Worm (Caenorhabditis elegans) whole organism, L3 larva: Measurements from ENCODE around the gene cest-8.

Experiments
- R02D3.7 ChIP-seq: fragments of 150-350 bp; optimal IDR thresholded peaks from 2 replicates; lab custom pipeline; 2014; ENCODE audit warnings: missing biosample characterization, missing genetic modification characterization
- ZK546.5 ChIP-seq: sonication (generic microtip); optimal IDR thresholded peaks from 2 replicates; lab custom pipeline; 2017; ENCODE audit warnings: missing biosample characterization, missing genetic modification characterization
- ceh-16 ChIP-seq: sonication (generic microtip); optimal IDR thresholded peaks from 2 replicates; lab custom pipeline; 2017; ENCODE audit warnings: missing biosample characterization, missing genetic modification characterization
- ceh-28 ChIP-seq: fragments of 150-350 bp; optimal IDR thresholded peaks from 2 replicates; lab custom pipeline; 2014; ENCODE audit warnings: missing biosample characterization, missing genetic modification reagents, missing genetic modification characterization
- ceh-82 ChIP-seq: fragments of 150-350 bp; optimal IDR thresholded peaks from 2 replicates; lab custom pipeline; 2014; ENCODE audit warnings: missing biosample characterization, missing genetic modification characterization
- ceh-9 ChIP-seq: sonication (generic microtip); optimal IDR thresholded peaks from 2 replicates; lab custom pipeline; 2018; ENCODE audit warnings: missing biosample characterization, missing genetic modification characterization
- daf-12 ChIP-seq: fragments of 150-350 bp; optimal IDR thresholded peaks from 2 replicates; lab custom pipeline; 2014; ENCODE audit warnings: missing biosample characterization, missing genetic modification reagents, missing genetic modification characterization
- egl-27 ChIP-seq: sonication (generic microtip); optimal IDR thresholded peaks from 4 replicates; lab custom pipeline; 2017; ENCODE audit warnings: missing biosample characterization, missing genetic modification reagents, missing genetic modification characterization
- egl-5 ChIP-seq: fragments of 150-350 bp; optimal IDR thresholded peaks from 2 replicates; lab custom pipeline; 2017; ENCODE audit warnings: missing biosample characterization, missing genetic modification reagents, missing genetic modification characterization, inconsistent platforms
- elt-1 ChIP-seq: fragments of 150-350 bp; optimal IDR thresholded peaks from 2 replicates; lab custom pipeline; 2014; ENCODE audit warnings: missing biosample characterization, missing genetic modification characterization
- elt-2 ChIP-seq: sonication (generic microtip); optimal IDR thresholded peaks from 2 replicates; lab custom pipeline; 2016; ENCODE audit warnings: missing genetic modification reagents, mild to moderate bottlenecking, missing genetic modification characterization, missing compliant biosample characterization
- eor-1 ChIP-seq, 2 experiments: fragments of 150-350 bp; optimal IDR thresholded peaks; 2 replicates each; lab custom pipeline; 2014 to 2018; ENCODE audit warnings: missing biosample characterization in 2 of 2, missing genetic modification characterization in 2 of 2
- fkh-10 ChIP-seq: sonication (generic microtip); optimal IDR thresholded peaks from 2 replicates; lab custom pipeline; 2017; ENCODE audit warnings: missing biosample characterization, missing genetic modification reagents, missing genetic modification characterization
- fkh-2 ChIP-seq: fragments of 150-350 bp; optimal IDR thresholded peaks from 2 replicates; lab custom pipeline; 2014; ENCODE audit warnings: missing biosample characterization, missing genetic modification reagents, missing genetic modification characterization
- hmg-11 ChIP-seq: sonication (generic microtip); optimal IDR thresholded peaks from 2 replicates; lab custom pipeline; 2016; ENCODE audit warnings: missing genetic modification characterization, missing compliant biosample characterization
- jun-1 ChIP-seq: fragments of 150-350 bp; optimal IDR thresholded peaks from 2 replicates; lab custom pipeline; 2014; ENCODE audit warnings: missing biosample characterization, missing genetic modification reagents, missing genetic modification characterization
- lin-39 ChIP-seq: fragments of 150-350 bp; optimal IDR thresholded peaks from 2 replicates; lab custom pipeline; 2018; ENCODE audit warnings: missing biosample characterization, missing genetic modification reagents, missing genetic modification characterization
- lsy-12 ChIP-seq: sonication (generic microtip); optimal IDR thresholded peaks from 2 replicates; lab custom pipeline; 2016; ENCODE audit warnings: mild to moderate bottlenecking, missing genetic modification characterization, missing compliant biosample characterization
- mml-1 ChIP-seq: fragments of 150-350 bp; sonication (generic microtip); optimal IDR thresholded peaks from 3 replicates; lab custom pipeline; 2014; ENCODE audit warnings: missing biosample characterization, missing genetic modification characterization
- nfya-1 ChIP-seq: sonication (generic microtip); optimal IDR thresholded peaks from 2 replicates; lab custom pipeline; 2017; ENCODE audit warnings: missing genetic modification characterization, mild to moderate bottlenecking, missing compliant biosample characterization, antibody characterized with exemption, moderate library complexity; ENCODE audit not compliant: insufficient read depth
- nhr-12 ChIP-seq: fragments of 150-350 bp; optimal IDR thresholded peaks from 2 replicates; lab custom pipeline; 2014; ENCODE audit warnings: missing biosample characterization, missing genetic modification characterization
- nhr-23 ChIP-seq: fragments of 150-350 bp; optimal IDR thresholded peaks from 2 replicates; lab custom pipeline; 2014; ENCODE audit warnings: missing biosample characterization, missing genetic modification reagents, missing genetic modification characterization
- nhr-237 ChIP-seq: fragments of 150-350 bp; optimal IDR thresholded peaks from 2 replicates; lab custom pipeline; 2014; ENCODE audit warnings: missing biosample characterization, missing genetic modification characterization
- nhr-25 ChIP-seq: sonication (generic microtip); optimal IDR thresholded peaks from 2 replicates; lab custom pipeline; 2017; ENCODE audit warnings: missing biosample characterization, missing genetic modification characterization
- nhr-28 ChIP-seq: fragments of 150-350 bp; optimal IDR thresholded peaks from 2 replicates; lab custom pipeline; 2014; ENCODE audit warnings: missing biosample characterization, missing genetic modification characterization
- nhr-43 ChIP-seq: sonication (generic microtip); optimal IDR thresholded peaks from 2 replicates; lab custom pipeline; 2016; ENCODE audit warnings: mild to moderate bottlenecking, missing genetic modification characterization, missing compliant biosample characterization; ENCODE audit not compliant: poor library complexity, severe bottlenecking
- nhr-67 ChIP-seq: fragments of 150-350 bp; optimal IDR thresholded peaks from 2 replicates; lab custom pipeline; 2014; ENCODE audit warnings: missing biosample characterization, missing genetic modification characterization
- pha-4 ChIP-seq: fragments of 150-350 bp; optimal IDR thresholded peaks from 2 replicates; lab custom pipeline; 2014; ENCODE audit warnings: missing biosample characterization, missing genetic modification reagents, missing genetic modification characterization
- pqm-1 ChIP-seq: fragments of 150-350 bp; optimal IDR thresholded peaks from 2 replicates; lab custom pipeline; 2017; ENCODE audit warnings: missing biosample characterization, missing genetic modification characterization, inconsistent platforms
- skn-1 ChIP-seq: fragments of 150-350 bp; optimal IDR thresholded peaks from 2 replicates; lab custom pipeline; 2014; ENCODE audit warnings: missing biosample characterization, missing genetic modification characterization
- snpc-4 ChIP-seq: fragments of 150-350 bp; optimal IDR thresholded peaks from 2 replicates; lab custom pipeline; 2014; ENCODE audit warnings: missing biosample characterization, missing genetic modification characterization
- tbx-2 ChIP-seq: sonication (generic microtip); optimal IDR thresholded peaks from 2 replicates; lab custom pipeline; 2016; ENCODE audit warnings: mild to moderate bottlenecking, missing genetic modification characterization, missing compliant biosample characterization
- unc-62 ChIP-seq: fragments of 150-350 bp; sonication (generic microtip); optimal IDR thresholded peaks from 4 replicates; lab custom pipeline; 2014; ENCODE audit warnings: missing biosample characterization, missing genetic modification reagents, missing genetic modification characterization
- zag-1 ChIP-seq: fragments of 150-350 bp; optimal IDR thresholded peaks from 2 replicates; lab custom pipeline; 2014; ENCODE audit warnings: missing biosample characterization, missing genetic modification characterization
- ztf-4 ChIP-seq: fragments of 150-350 bp; optimal IDR thresholded peaks from 2 replicates; lab custom pipeline; 2014; ENCODE audit warnings: missing biosample characterization, missing genetic modification characterization

cest-8 gene

ce11 chrX:12175667-12176278, 43.7 kb upstream of the cest-8 start:
- peak; percentile 47 for TF ChIP-seq nhr-23
- no peak for TF ChIP-seq lsy-12 (tag; lab: Kevin White, UChicago)
- no peak for TF ChIP-seq elt-2 (tag; lab: Kevin White, UChicago)
- TF ChIP-seq lin-39 (tag; lab: Kevin White, UChicago), result no peak
- peak; percentile 56 for TF ChIP-seq nhr-43 (tag; lab: Kevin White, UChicago)
- no peak for TF ChIP-seq nhr-28 (tag; lab: Kevin White, UChicago)
- TF ChIP-seq nhr-67 (tag; lab: Kevin White, UChicago), result no peak
- no peak for TF ChIP-seq R02D3.7
- no peak for TF ChIP-seq jun-1 (tag; lab: Kevin White, UChicago)

ce11 chrX:12176394-12176793, 43.1 kb upstream of the cest-8 start:
- peak; percentile 0 for TF ChIP-seq egl-5
- TF ChIP-seq lin-39 (tag; lab: Kevin White, UChicago), result peak; percentile 3
- TF ChIP-seq nhr-43 (tag; lab: Kevin White, UChicago), result peak; percentile 73
- TF ChIP-seq unc-62 (GFP tag; lab: Kevin White, UChicago), result no peak
- peak; percentile 49 for TF ChIP-seq nhr-23
- no peak for TF ChIP-seq snpc-4 (tag; lab: Kevin White, UChicago)
- TF ChIP-seq jun-1 (tag; lab: Kevin White, UChicago), result no peak
- no peak for TF ChIP-seq lsy-12 (tag; lab: Kevin White, UChicago)

- TF ChIP-seq fkh-2 (tag; lab: Kevin White, UChicago) (no peak), nhr-23 (peak; percentile 53), nhr-25 (tag; lab: Kevin White, UChicago) (peak; percentile 74), elt-2 (tag; lab: Kevin White, UChicago) (peak; percentile 22), tbx-2 (no peak)
Observed at ce11 chrX:12176873-12177293, 42.6 kb upstream of the cest-8 start.

- TF ChIP-seq elt-1 (tag; lab: Kevin White, UChicago) (peak; percentile 67), skn-1 (tag; lab: Kevin White, UChicago) (no peak), nfya-1 (peak; percentile 49), nhr-23 (no peak), ZK546.5 (tag; lab: Kevin White, UChicago) (no peak), eor-1 (tag; optimal IDR thresholded peaks at IDR 0.05; lab: Kevin White, UChicago) (no peak), R02D3.7 (no peak), egl-27 (tag; lab: Kevin White, UChicago) (no peak), mml-1 (tag; lab: Kevin White, UChicago) (no peak), lin-39 (tag; lab: Kevin White, UChicago) (peak; percentile 15), nhr-67 (tag; lab: Kevin White, UChicago) (no peak), hmg-11 (tag; lab: Kevin White, UChicago) (peak; percentile 0)
Observed at ce11 chrX:12177521-12177920, 41.9 kb upstream of the cest-8 start.

- TF ChIP-seq lsy-12 (tag; lab: Kevin White, UChicago) (no peak), unc-62 (GFP tag; lab: Kevin White, UChicago) (peak; percentile 33), nhr-25 (tag; lab: Kevin White, UChicago) (peak; percentile 51), lin-39 (tag; lab: Kevin White, UChicago) (peak; percentile 47)
- TF ChIP-seq, all 47 proteins: peak for 3
Observed at ce11 chrX:12178351-12179089, 40.9 kb upstream of the cest-8 start.

ce11 chrX:12179090-12179488, 40.4 kb upstream of the cest-8 start:
- TF ChIP-seq pha-4 (tag; lab: Kevin White, UChicago) (peak; percentile 56), ceh-82 (tag; lab: Kevin White, UChicago) (no peak)

ce11 chrX:12179817-12180384, 39.6 kb upstream of the cest-8 start:
- TF ChIP-seq fkh-10, result no peak
- TF ChIP-seq zag-1, result no peak
- TF ChIP-seq ceh-9 (tag; lab: Kevin White, UChicago), result no peak
- TF ChIP-seq hmg-11 (tag; lab: Kevin White, UChicago), result no peak
- TF ChIP-seq lin-39 (tag; lab: Kevin White, UChicago), result peak; percentile 64
- no peak for TF ChIP-seq daf-12
- no peak for TF ChIP-seq egl-27 (tag; lab: Kevin White, UChicago)
- no peak for TF ChIP-seq ceh-16 (tag; lab: Kevin White, UChicago)
- peak; percentile 34 for TF ChIP-seq tbx-2
- no peak for TF ChIP-seq snpc-4 (tag; lab: Kevin White, UChicago)
- no peak for TF ChIP-seq ztf-4 (tag; lab: Kevin White, UChicago)
- peak; percentile 48 for TF ChIP-seq egl-5
- TF ChIP-seq nhr-12 (tag; lab: Kevin White, UChicago), result no peak
- no peak for TF ChIP-seq lsy-12 (tag; lab: Kevin White, UChicago)
- no peak for TF ChIP-seq ceh-28
- TF ChIP-seq pqm-1 (tag; lab: Kevin White, UChicago), result no peak
- TF ChIP-seq nhr-237 (tag; lab: Kevin White, UChicago), result no peak
- TF ChIP-seq skn-1 (tag; lab: Kevin White, UChicago), result no peak
